Fruit fly (Drosophila melanogaster) whole organism, pupa: ENCODE measurements around the gene CG17110.

ENCODE experiments used
- CG10348 ChIP-seq: fragments of 200-800 bp; sonication (Bioruptor generic); IDR thresholded peaks from 2 replicates; pipeline ENCODE4 v1.3.6; 2022; ENCODE audit warnings: missing biosample characterization, missing genetic modification characterization
- CG12605 ChIP-seq: fragments of 200-800 bp; sonication (Bioruptor generic); IDR thresholded peaks from 2 replicates; pipeline ENCODE4 v1.3.6; 2022; ENCODE audit warnings: missing biosample characterization, missing genetic modification characterization
- CG13204 ChIP-seq: fragments of 200-800 bp; sonication (Bioruptor generic); optimal IDR thresholded peaks from 2 replicates; lab custom pipeline; 2018; ENCODE audit warnings: missing biosample characterization, mild to moderate bottlenecking, missing genetic modification characterization, moderate library complexity
- CG14655 ChIP-seq: fragments of 200-800 bp; sonication (Bioruptor generic); optimal IDR thresholded peaks from 3 replicates; lab custom pipeline; 2017; ENCODE audit warnings: mild to moderate bottlenecking, missing biosample characterization, missing genetic modification reagents, missing genetic modification characterization
- CG15710 ChIP-seq: fragments of 200-800 bp; sonication (Bioruptor generic); optimal IDR thresholded peaks from 2 replicates; lab custom pipeline; 2018; ENCODE audit warnings: missing biosample characterization, mild to moderate bottlenecking, missing genetic modification characterization, moderate library complexity
- CG17806 ChIP-seq: fragments of 200-800 bp; sonication (Bioruptor generic); optimal IDR thresholded peaks from 2 replicates; lab custom pipeline; 2018; ENCODE audit warnings: missing biosample characterization, mild to moderate bottlenecking, missing genetic modification characterization, moderate library complexity
- CG32121 ChIP-seq: fragments of 200-800 bp; sonication (Bioruptor generic); IDR thresholded peaks from 2 replicates; pipeline ENCODE4 v1.3.6; 2022; ENCODE audit warnings: missing biosample characterization, missing genetic modification characterization
- CG34367 ChIP-seq: fragments of 200-800 bp; sonication (Bioruptor generic); optimal IDR thresholded peaks from 2 replicates; lab custom pipeline; 2018; ENCODE audit warnings: missing biosample characterization, mild to moderate bottlenecking, missing genetic modification characterization
- CG4496 ChIP-seq: fragments of 200-800 bp; sonication (Bioruptor generic); IDR thresholded peaks from 3 replicates; pipeline ENCODE4 v1.3.6; 2022; ENCODE audit warnings: missing biosample characterization, missing genetic modification characterization
- CG8159 ChIP-seq: fragments of 200-800 bp; sonication (Bioruptor generic); optimal IDR thresholded peaks from 3 replicates; lab custom pipeline; 2018; ENCODE audit warnings: missing biosample characterization, mild to moderate bottlenecking, missing genetic modification characterization, moderate library complexity
- CG8301 ChIP-seq: fragments of 200-800 bp; sonication (Bioruptor generic); optimal IDR thresholded peaks from 2 replicates; lab custom pipeline; 2018; ENCODE audit warnings: missing biosample characterization, mild to moderate bottlenecking, missing genetic modification characterization
- CG9948 ChIP-seq: fragments of 200-800 bp; sonication (Bioruptor generic); optimal IDR thresholded peaks from 2 replicates; lab custom pipeline; 2018; ENCODE audit warnings: missing biosample characterization, mild to moderate bottlenecking, missing genetic modification characterization, moderate library complexity
- D1 ChIP-seq: fragments of 200-800 bp; sonication (Bioruptor generic); optimal IDR thresholded peaks from 2 replicates; lab custom pipeline; 2018; ENCODE audit warnings: missing biosample characterization, mild to moderate bottlenecking, missing genetic modification characterization, moderate library complexity
- EcR ChIP-seq: fragments of 200-800 bp; sonication (Bioruptor generic); optimal IDR thresholded peaks from 3 replicates; lab custom pipeline; 2019; ENCODE audit warnings: missing biosample characterization, missing genetic modification characterization, mild to moderate bottlenecking, moderate library complexity, missing genetic modification reagents
- Ets98B ChIP-seq: fragments of 200-800 bp; sonication (Bioruptor generic); IDR thresholded peaks from 2 replicates; pipeline ENCODE4 v1.3.6; 2022; ENCODE audit warnings: missing biosample characterization, missing genetic modification characterization
- Pif1A ChIP-seq: fragments of 200-800 bp; sonication (Bioruptor generic); optimal IDR thresholded peaks from 3 replicates; lab custom pipeline; 2016; ENCODE audit warnings: missing biosample characterization, missing genetic modification characterization
- Pif1B ChIP-seq: fragments of 200-800 bp; sonication (Bioruptor generic); optimal IDR thresholded peaks from 3 replicates; lab custom pipeline; 2016; ENCODE audit warnings: missing biosample characterization, missing genetic modification characterization
- Snoo ChIP-seq: fragments of 200-800 bp; sonication (Bioruptor generic); optimal IDR thresholded peaks from 3 replicates; lab custom pipeline; 2017; ENCODE audit warnings: missing biosample characterization, mild to moderate bottlenecking, missing genetic modification characterization, inconsistent platforms
- fd96Ca ChIP-seq: fragments of 200-800 bp; sonication (Bioruptor generic); IDR thresholded peaks from 3 replicates; pipeline ENCODE4 v1.3.6; 2022; ENCODE audit warnings: missing biosample characterization, missing genetic modification characterization
- gl ChIP-seq: fragments of 200-800 bp; sonication (Bioruptor generic); optimal IDR thresholded peaks from 2 replicates; lab custom pipeline; 2018; ENCODE audit warnings: missing biosample characterization, mild to moderate bottlenecking, missing genetic modification characterization
- rn ChIP-seq: fragments of 200-800 bp; sonication (Bioruptor generic); IDR thresholded peaks from 2 replicates; pipeline ENCODE4 v1.3.6; 2022; ENCODE audit warnings: missing biosample characterization, missing genetic modification characterization

Gene CG17110

dm6 chr3R:23099233-23099632 is 7.7 kb downstream of the CG17110 start, which contains the start of gene CG6738:
TSS of gene CG6738 (plus strand) at chr3R:23099533.
- TF ChIP-seq CG34367 (tag; lab: Kevin White, UChicago) (no peak), CG10348 (GFP tag; lab: Robert Waterston, UW) (no peak), Pif1A (GFP tag; lab: Kevin White, UChicago) (no peak), CG4496 (no peak), CG15710 (tag; lab: Kevin White, UChicago) (no peak)

DNA sequence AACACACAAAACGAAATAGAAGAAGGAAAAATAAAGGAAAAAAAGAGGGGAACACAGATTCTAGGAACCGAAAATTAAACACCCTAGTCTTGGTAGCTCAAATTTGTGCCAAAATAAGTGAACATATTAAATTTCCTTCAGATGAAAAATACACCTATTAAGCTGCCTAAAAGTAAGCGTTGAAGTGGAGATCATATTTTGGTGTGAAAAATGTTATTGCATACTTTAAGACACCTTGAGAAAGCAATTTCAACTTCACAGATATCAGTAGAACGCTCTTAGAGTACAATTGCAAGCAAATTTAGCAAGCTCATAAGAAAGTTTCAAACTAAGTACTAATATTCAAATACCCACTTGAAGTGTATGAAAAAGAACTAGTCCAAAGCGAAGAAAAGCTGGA is 19.2 kb downstream of the CG17110 start:
- peak; percentile 15 for TF ChIP-seq CG8301 (tag; lab: Kevin White, UChicago)
- no peak for TF ChIP-seq CG8159
- TF ChIP-seq D1 (tag; lab: Kevin White, UChicago): no peak
- no peak for TF ChIP-seq CG34367 (tag; lab: Kevin White, UChicago)
- no peak for TF ChIP-seq EcR (GFP tag; lab: Kevin White, UChicago)
- peak; percentile 13 for TF ChIP-seq CG14655 (GFP tag; lab: Kevin White, UChicago)
- no peak for TF ChIP-seq CG17806
- TF ChIP-seq Snoo (tag; lab: Kevin White, UChicago): no peak
- no peak for TF ChIP-seq CG15710 (tag; lab: Kevin White, UChicago)
- no peak for TF ChIP-seq Pif1A (GFP tag; lab: Kevin White, UChicago)
- no peak for TF ChIP-seq Ets98B (GFP tag; lab: Robert Waterston, UW)
- TF ChIP-seq CG12605: no peak

DNA sequence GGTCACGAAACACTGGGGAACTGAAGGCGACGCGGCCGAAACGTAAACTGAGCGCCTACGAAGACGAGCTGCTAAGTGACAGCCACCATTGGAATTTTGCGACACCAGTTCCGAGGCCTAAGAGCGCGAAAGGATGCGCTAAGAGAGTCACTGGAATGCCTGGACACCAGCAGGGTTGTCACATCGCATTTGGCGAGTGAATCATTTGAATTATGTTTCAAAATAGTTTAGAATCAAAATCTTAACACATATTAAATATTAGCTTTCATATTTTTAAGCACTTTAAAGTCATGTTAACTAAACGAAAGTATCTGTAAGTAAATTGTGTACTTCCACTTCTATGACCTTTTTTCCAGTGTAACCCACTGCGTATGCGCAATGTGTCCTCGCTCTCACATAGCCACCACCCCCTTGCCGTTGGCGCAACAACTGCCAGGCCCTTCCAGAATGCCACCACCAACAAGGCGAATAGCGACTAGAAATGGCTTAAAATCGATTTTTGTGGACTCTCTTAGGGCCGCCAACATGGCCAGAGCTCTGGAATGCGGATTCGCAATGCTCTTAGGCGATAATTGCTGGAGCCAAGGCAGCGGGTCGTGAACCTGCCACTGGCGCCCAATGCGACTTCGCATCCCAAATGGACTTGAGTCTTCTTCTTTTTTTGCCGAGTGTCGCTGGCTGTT is 21.3 kb downstream of the CG17110 start, which contains the start of gene Cow:
Cow (minus strand) TSS at position 51 of the 683 bp plus-strand sequence.
- TF ChIP-seq fd96Ca (peak; percentile 60; the same call in 1 of the 3 replicates), CG8301 (tag; lab: Kevin White, UChicago) (peak; percentile 45), gl (tag; lab: Kevin White, UChicago) (no peak), CG17806 (peak; percentile 29), Ets98B (GFP tag; lab: Robert Waterston, UW) (peak; percentile 63), CG13204 (GFP tag; lab: Kevin White, UChicago) (no peak), CG12605 (no peak), CG10348 (GFP tag; lab: Robert Waterston, UW) (no peak), CG34367 (tag; lab: Kevin White, UChicago) (peak; percentile 34), CG14655 (GFP tag; lab: Kevin White, UChicago) (peak; percentile 53), CG15710 (tag; lab: Kevin White, UChicago) (peak; percentile 56), Pif1B (GFP tag; lab: Kevin White, UChicago) (peak; percentile 14), CG4496 (peak; percentile 66; the same call in 2 of the 3 replicates), Snoo (tag; lab: Kevin White, UChicago) (no peak), rn (GFP tag; lab: Robert Waterston, UW) (no peak), EcR (GFP tag; lab: Kevin White, UChicago) (no peak), Pif1A (GFP tag; lab: Kevin White, UChicago) (peak; percentile 23), D1 (tag; lab: Kevin White, UChicago) (no peak), CG32121 (GFP tag; lab: Robert Waterston, UW) (0 out of 2 replicates have a peak, but pooled peaks have one; percentile 39), CG8159 (peak; percentile 64), CG9948 (tag; lab: Kevin White, UChicago) (peak; percentile 40)

dm6 chr3R:23117683-23118470 is 26.4 kb downstream of the CG17110 start, which contains the start of the genes Rassf and CenB1A:
TSS of gene Rassf (minus strand) at chr3R:23117931.
TSS of gene CenB1A (plus strand) at chr3R:23118400.
- TF ChIP-seq CG34367 (tag; lab: Kevin White, UChicago) (peak; percentile 5), CG8159 (peak; percentile 1), CG4496 (peak; percentile 65; the same call in 2 of the 3 replicates), fd96Ca (peak; percentile 53; the same call in 1 of the 3 replicates), rn (GFP tag; lab: Robert Waterston, UW) (no peak), Snoo (tag; lab: Kevin White, UChicago) (no peak), CG15710 (tag; lab: Kevin White, UChicago) (peak; percentile 23), CG32121 (GFP tag; lab: Robert Waterston, UW) (peak; percentile 18; the same call in 1 of the 2 replicates)

dm6 chr3R:23119873-23120272 is 28.3 kb downstream of the CG17110 start:
- no peak for TF ChIP-seq Pif1B (GFP tag; lab: Kevin White, UChicago)
- TF ChIP-seq EcR (GFP tag; lab: Kevin White, UChicago): peak; percentile 42

DNA sequence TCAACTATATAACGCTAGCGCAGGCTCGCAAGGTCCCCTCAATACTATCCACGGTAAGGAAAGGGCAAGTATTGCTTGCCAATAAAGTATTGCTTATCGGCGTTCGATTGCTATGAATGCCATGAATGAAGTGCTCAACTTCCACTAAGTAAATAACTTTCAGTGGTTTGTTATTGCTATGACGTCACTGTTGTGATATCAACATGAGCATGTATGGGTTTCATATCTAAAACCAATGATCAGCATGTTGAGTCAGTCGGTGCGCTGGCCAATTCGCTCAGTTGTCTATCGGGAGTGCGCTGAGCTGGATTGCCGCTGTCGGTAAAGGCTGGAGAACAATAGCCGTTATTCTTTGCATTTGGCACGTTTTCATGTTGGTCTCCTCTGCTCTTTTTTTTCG is 29.4 kb downstream of the CG17110 start:
- TF ChIP-seq gl (tag; lab: Kevin White, UChicago) (no peak), CG15710 (tag; lab: Kevin White, UChicago) (no peak), CG32121 (GFP tag; lab: Robert Waterston, UW) (no peak), Pif1B (GFP tag; lab: Kevin White, UChicago) (no peak)
